Worm (Caenorhabditis elegans): ENCODE data around the gene F42G2.7.

DNA sequence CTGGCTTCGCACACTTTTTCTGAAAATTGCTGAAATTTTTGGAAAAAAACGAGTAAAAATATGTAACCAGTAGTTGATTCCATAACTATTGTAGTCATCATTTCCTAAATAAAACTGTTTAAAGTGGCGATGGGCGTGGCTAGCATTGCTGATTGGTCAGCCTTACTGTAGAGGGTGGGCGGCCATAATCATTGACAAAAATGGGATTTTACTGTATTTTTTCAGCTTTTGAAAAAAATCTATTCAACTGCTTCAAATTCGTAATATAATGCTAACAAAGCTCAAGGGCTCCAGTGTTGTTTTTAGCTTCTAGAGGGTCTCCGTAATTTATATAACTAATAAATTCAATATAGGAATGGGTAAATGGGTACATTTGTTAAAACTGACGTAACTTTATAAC lies 37.8 kb upstream of the F42G2.7 start, which contains the start of gene F16G10.7:
- TF ChIP-seq zim-3 (tag; optimal IDR thresholded peaks at IDR 0.05) = no peak
- no peak for TF ChIP-seq ekl-4 (GFP tag; IDR thresholded peaks at IDR 0.05)
- TF ChIP-seq F49E8.2 (tag; optimal IDR thresholded peaks at IDR 0.05; ENCODE audit: insufficient read depth) = no peak
- TF ChIP-seq ztf-26 (tag; optimal IDR thresholded peaks at IDR 0.05) = no peak

Measured in whole organism, young adult.